Worm (Caenorhabditis elegans): Measurements from ENCODE around the gene cht-4.
A peak's percentile ranks its signal among the peaks of the same experiment; 100 is the strongest.

The cht-4 gene

DNA sequence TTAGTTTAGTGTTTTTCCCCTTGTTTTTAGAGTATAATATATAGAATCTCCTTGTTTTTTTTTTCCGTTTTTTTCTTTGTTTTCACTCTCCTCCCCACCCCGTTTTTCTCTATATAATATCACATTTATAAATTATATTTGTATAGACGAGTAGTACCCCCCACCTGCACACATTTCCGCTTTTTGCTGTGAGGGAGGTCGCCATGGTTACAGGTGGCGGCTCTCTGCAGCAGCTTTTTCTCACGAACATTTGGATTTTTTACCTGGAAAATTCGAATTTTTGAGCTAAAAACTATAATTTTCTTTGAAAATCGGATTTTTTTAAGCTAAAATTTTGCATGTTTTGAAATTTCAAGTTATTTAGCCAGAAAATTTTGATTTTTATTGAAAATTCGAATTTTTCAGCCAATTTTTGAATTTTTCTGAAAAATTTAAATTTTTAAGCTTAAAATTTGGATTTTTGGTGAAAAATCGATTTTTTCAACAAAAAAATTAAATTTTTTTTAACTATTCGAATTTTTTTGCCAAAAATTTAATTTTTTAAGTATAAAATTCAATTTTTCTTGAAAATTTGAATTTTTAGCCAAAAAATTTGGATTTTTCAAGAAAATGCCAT lies 31.5 kb downstream of the cht-4 start:
- TF ChIP-seq cebp-1 (GFP tag; IDR thresholded peaks at IDR 0.05): no peak
- peak; percentile 56 for TF ChIP-seq cebp-1 (tag; optimal IDR thresholded peaks at IDR 0.05)
- no peak for TF ChIP-seq xnd-1 (tag; optimal IDR thresholded peaks at IDR 0.05)
- peak; percentile 65 for TF ChIP-seq hrde-1 (tag; optimal IDR thresholded peaks at IDR 0.05; ENCODE audit: borderline replicate concordance)
- TF ChIP-seq ekl-4 (GFP tag; IDR thresholded peaks at IDR 0.05): peak; percentile 74
- TF ChIP-seq hlh-26 (GFP tag; conservative IDR thresholded peaks at IDR 0.05): no peak
- TF ChIP-seq sptf-2 (GFP tag; optimal IDR thresholded peaks at IDR 0.05): no peak
- TF ChIP-seq lir-1 (GFP tag; conservative IDR thresholded peaks at IDR 0.05): no peak
- TF ChIP-seq bed-1 (GFP tag; IDR thresholded peaks at IDR 0.05): 0 out of 2 replicates have a peak, but pooled peaks have one; percentile 26
- 0 out of 2 replicates have a peak, but pooled peaks have one; percentile 19 for TF ChIP-seq hmg-20 (GFP tag; IDR thresholded peaks at IDR 0.05)
- no peak for TF ChIP-seq nhr-80 (tag; optimal IDR thresholded peaks at IDR 0.05)
- peak; percentile 76 for TF ChIP-seq ceh-79 (tag; optimal IDR thresholded peaks at IDR 0.05)
- TF ChIP-seq ztf-28 (GFP tag; IDR thresholded peaks at IDR 0.05): no peak
- TF ChIP-seq F39B2.1 (GFP tag; IDR thresholded peaks at IDR 0.05): 0 out of 2 replicates have a peak, but pooled peaks have one; percentile 66
- TF ChIP-seq C17E4.6 (GFP tag; IDR thresholded peaks at IDR 0.05): no peak; the same call in 1 of the 2 replicates
- TF ChIP-seq rec-8 (tag; optimal IDR thresholded peaks at IDR 0.05): no peak
- no peak for TF ChIP-seq F33H1.4 (GFP tag; IDR thresholded peaks at IDR 0.05)
- no peak for TF ChIP-seq nhr-179 (tag; optimal IDR thresholded peaks at IDR 0.05)
- TF ChIP-seq hmg-1.2 (GFP tag; IDR thresholded peaks at IDR 0.05): peak; percentile 15; the same call in 1 of the 2 replicates
- TF ChIP-seq F22D6.2 (tag; optimal IDR thresholded peaks at IDR 0.05): no peak
- TF ChIP-seq pbrm-1 (GFP tag; IDR thresholded peaks at IDR 0.05): 0 out of 2 replicates have a peak, but pooled peaks have one; percentile 56
- TF ChIP-seq F57C9.4 (tag; optimal IDR thresholded peaks at IDR 0.05): peak; percentile 36
- no peak for TF ChIP-seq sdz-38 (tag; optimal IDR thresholded peaks at IDR 0.05)
- no peak for TF ChIP-seq unc-130 (GFP tag; optimal IDR thresholded peaks at IDR 0.05)
- no peak for TF ChIP-seq gei-17 (GFP tag; optimal IDR thresholded peaks at IDR 0.05)
- no peak for TF ChIP-seq egl-44 (GFP tag; IDR thresholded peaks at IDR 0.05)
- no peak for TF ChIP-seq ccch-3 (GFP tag; optimal IDR thresholded peaks at IDR 0.05)
- peak; percentile 54 for TF ChIP-seq T26A5.8 (tag; optimal IDR thresholded peaks at IDR 0.05)
- TF ChIP-seq dpff-1 (tag; optimal IDR thresholded peaks at IDR 0.05): peak; percentile 56
- 0 out of 2 replicates have a peak, but pooled peaks have one; percentile 3 for TF ChIP-seq nfya-2 (GFP tag; IDR thresholded peaks at IDR 0.05)
- TF ChIP-seq bed-2 (GFP tag; IDR thresholded peaks at IDR 0.05): no peak
- 0 out of 2 replicates have a peak, but pooled peaks have one; percentile 18 for TF ChIP-seq ceh-40 (GFP tag; IDR thresholded peaks at IDR 0.05)
- TF ChIP-seq nhr-27 (tag; optimal IDR thresholded peaks at IDR 0.05): no peak
- peak; percentile 66 for TF ChIP-seq atf-7 (tag; optimal IDR thresholded peaks at IDR 0.05)
- no peak for TF ChIP-seq K12H6.12 (tag; optimal IDR thresholded peaks at IDR 0.05)
- TF ChIP-seq snpc-4 (GFP tag; optimal IDR thresholded peaks at IDR 0.05): no peak
- TF ChIP-seq snpc-4 (tag; optimal IDR thresholded peaks at IDR 0.05): no peak
- peak; percentile 82 for TF ChIP-seq F10E7.11 (tag; optimal IDR thresholded peaks at IDR 0.05)
- no peak for TF ChIP-seq mxl-1 (tag; optimal IDR thresholded peaks at IDR 0.05)
- no peak for TF ChIP-seq ztf-6 (GFP tag; IDR thresholded peaks at IDR 0.05)
- peak; percentile 41 for TF ChIP-seq die-1 (tag; optimal IDR thresholded peaks at IDR 0.05)
- TF ChIP-seq pha-4 (tag; optimal IDR thresholded peaks at IDR 0.05): no peak
- TF ChIP-seq chd-7 (tag; optimal IDR thresholded peaks at IDR 0.05): peak; percentile 85
- no peak for TF ChIP-seq K11D2.4 (GFP tag; IDR thresholded peaks at IDR 0.05)
- no peak for TF ChIP-seq egl-18 (GFP tag; IDR thresholded peaks at IDR 0.05)
- no peak for TF ChIP-seq Y79H2A.3 (GFP tag; conservative IDR thresholded peaks at IDR 0.05)
- TF ChIP-seq ztf-22 (GFP tag; optimal IDR thresholded peaks at IDR 0.05): no peak
- TF ChIP-seq hsf-1 (GFP tag; IDR thresholded peaks at IDR 0.05): peak; percentile 78
- TF ChIP-seq attf-3 (GFP tag; conservative IDR thresholded peaks at IDR 0.05): no peak
